Worm (Caenorhabditis elegans) whole organism, L1 larva: ENCODE data around the gene oac-53.

Experiments used
- efl-1 ChIP-seq, 4 experiments: fragments of 150-350 bp; optimal IDR thresholded peaks in 3 of 4; peaks in 1 of 4; 1 replicate in 1 of 4; 2 replicates in 3 of 4; lab custom pipeline; 2014; ENCODE audit warnings: missing biosample characterization in 2 of 4, missing genetic modification characterization in 2 of 4, missing genetic modification reagents in 2 of 4
- ets-5 ChIP-seq: fragments of 200-800 bp; sonication (Bioruptor generic); IDR thresholded peaks from 2 replicates; pipeline ENCODE4 v1.3.6; 2022; ENCODE audit warnings: missing genetic modification characterization, missing compliant biosample characterization
- lin-13 ChIP-seq: fragments of 150-350 bp; optimal IDR thresholded peaks from 2 replicates; lab custom pipeline; 2014; ENCODE audit warnings: missing biosample characterization, missing genetic modification reagents, missing genetic modification characterization
- mef-2 ChIP-seq: fragments of 150-350 bp; optimal IDR thresholded peaks from 2 replicates; lab custom pipeline; 2014; ENCODE audit warnings: missing biosample characterization, missing genetic modification characterization
- skn-1 ChIP-seq: fragments of 150-350 bp; optimal IDR thresholded peaks from 2 replicates; lab custom pipeline; 2014; ENCODE audit warnings: missing biosample characterization, missing genetic modification characterization
- zip-4 ChIP-seq: fragments of 200-800 bp; sonication (Bioruptor generic); optimal IDR thresholded peaks from 2 replicates; lab custom pipeline; 2018; ENCODE audit warnings: mild to moderate bottlenecking, missing genetic modification characterization, moderate library complexity, missing compliant biosample characterization
- ztf-11 ChIP-seq, 2 experiments: sonication (generic microtip); optimal IDR thresholded peaks; 2 replicates each; lab custom pipeline; 2016 to 2017; ENCODE audit warnings: missing genetic modification characterization in 2 of 2, missing biosample characterization in 1 of 2, missing compliant biosample characterization in 1 of 2

The oac-53 gene

ce11 chrV:16581061-16581460, 46.7 kb downstream of the oac-53 start:
- TF ChIP-seq ets-5 (GFP tag; lab: Robert Waterston, UW) (no peak), skn-1 (tag; lab: Kevin White, UChicago) (no peak), efl-1 (optimal IDR thresholded peaks at IDR 0.05; lab: Kevin White, UChicago) (no peak), efl-1 (GFP tag; optimal IDR thresholded peaks at IDR 0.05 in 1 of 2; lab: Kevin White, UChicago) (peak in 1 of 2 experiments; percentile 93), ztf-11 (tag; optimal IDR thresholded peaks at IDR 0.05; lab: Kevin White, UChicago) (no peak)

DNA sequence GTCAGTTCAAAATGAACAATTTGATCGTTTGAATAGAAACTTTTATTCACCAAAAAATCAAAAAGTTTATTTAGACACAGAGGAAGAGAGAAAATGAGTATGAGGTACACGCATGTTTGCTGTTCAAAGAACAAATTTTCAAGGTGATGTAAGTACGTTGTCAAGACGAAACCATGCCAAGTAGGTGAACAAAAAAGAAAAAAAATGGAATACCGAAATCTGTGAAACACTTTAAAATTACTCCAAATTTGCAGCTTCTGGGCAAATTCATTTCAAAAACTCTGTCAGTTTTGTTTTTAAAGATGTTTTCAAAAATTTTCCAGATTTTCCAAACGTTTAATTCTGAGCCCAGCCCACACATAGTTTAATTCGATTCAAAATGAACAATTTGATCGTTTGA, 47.3 kb downstream of the oac-53 start, which contains the start of gene nhr-271:
Gene nhr-271 (minus strand): TSS at position 101 of the 400 bp plus-strand sequence.
- no peak for TF ChIP-seq mef-2 (tag; lab: Kevin White, UChicago)
- TF ChIP-seq, all 84 proteins: peak for 0

- no peak for TF ChIP-seq zip-4 (GFP tag; lab: Kevin White, UChicago)
- TF ChIP-seq lin-13 (GFP tag; lab: Kevin White, UChicago): no peak
- TF ChIP-seq efl-1 (optimal IDR thresholded peaks at IDR 0.05; lab: Kevin White, UChicago): no peak
- TF ChIP-seq efl-1 (GFP tag; optimal IDR thresholded peaks at IDR 0.05 in 1 of 2; lab: Kevin White, UChicago): peak in 1 of 2 experiments; percentile 4
Measured at ce11 chrV:16575900-16576299, 51.9 kb downstream of the oac-53 start, which contains the start of gene str-151. Gene str-151 (plus strand): TSS chrV:16576200.
